Worm (Caenorhabditis elegans) whole organism, early embryonic: ENCODE data around the gene npr-3.
"Not testable (repeated sequence)": the region's sequence is repeated elsewhere in the genome, so short reads cannot be mapped to it uniquely, and the experiment has no call there.

Experiments
- B0310.2 ChIP-seq: sonication (generic microtip); optimal IDR thresholded peaks from 2 replicates; lab custom pipeline; 2016; ENCODE audit warnings: mild to moderate bottlenecking, missing genetic modification characterization, missing compliant biosample characterization
- F13C5.2 ChIP-seq: sonication (generic microtip); optimal IDR thresholded peaks from 2 replicates; lab custom pipeline; 2017; ENCODE audit warnings: mild to moderate bottlenecking, missing genetic modification characterization, inconsistent platforms, missing compliant biosample characterization
- aly-1 ChIP-seq: sonication (generic microtip); optimal IDR thresholded peaks from 2 replicates; lab custom pipeline; 2016; ENCODE audit warnings: missing genetic modification characterization, missing compliant biosample characterization
- ama-1 ChIP-seq: fragments of 150-350 bp; optimal IDR thresholded peaks from 2 replicates; lab custom pipeline; 2014
- ceh-36 ChIP-seq: sonication (generic microtip); optimal IDR thresholded peaks from 2 replicates; lab custom pipeline; 2016; ENCODE audit warnings: missing genetic modification characterization, inconsistent platforms, missing compliant biosample characterization
- ets-7 ChIP-seq: sonication (generic microtip); optimal IDR thresholded peaks from 2 replicates; lab custom pipeline; 2016; ENCODE audit warnings: missing genotype, missing genetic modification characterization, missing compliant biosample characterization
- flt-1 ChIP-seq: fragments of 200-800 bp; sonication (Bioruptor generic); IDR thresholded peaks from 2 replicates; pipeline ENCODE4 v1.3.6; 2022; ENCODE audit warnings: missing genetic modification characterization, missing compliant biosample characterization
- hnd-1 ChIP-seq: sonication (generic microtip); optimal IDR thresholded peaks from 2 replicates; lab custom pipeline; 2016; ENCODE audit warnings: missing genetic modification characterization, missing compliant biosample characterization
- tbx-11 ChIP-seq: fragments of 200-800 bp; sonication (Bioruptor generic); IDR thresholded peaks from 2 replicates; pipeline ENCODE4 v1.3.6; 2022; ENCODE audit warnings: missing genetic modification characterization, missing compliant biosample characterization
- tbx-37 ChIP-seq: fragments of 200-800 bp; sonication (Bioruptor generic); conservative IDR thresholded peaks from 2 replicates; pipeline ENCODE4 v1.3.6; 2022; ENCODE audit warnings: missing genetic modification reagents, missing genetic modification characterization, missing compliant biosample characterization

- TF ChIP-seq ets-7 (tag; lab: Kevin White, UChicago); ama-1 (lab: Kevin White, UChicago); B0310.2; hnd-1 (tag; lab: Kevin White, UChicago); F13C5.2; aly-1; tbx-11 (GFP tag; lab: Robert Waterston, UW): not testable (repeated sequence)
- peak; percentile 48; the same call in 1 of the 2 replicates for TF ChIP-seq flt-1 (GFP tag; lab: Robert Waterston, UW)
- peak; percentile 51 for TF ChIP-seq ceh-36 (tag; lab: Kevin White, UChicago)
- peak; percentile 42 for TF ChIP-seq tbx-37 (GFP tag; lab: Robert Waterston, UW)
Measured at ce11 chrIV:11497312-11497711, 37.5 kb downstream of the npr-3 start.
